Fruit fly (Drosophila melanogaster): ENCODE measurements around the gene cDIP.

The cDIP gene

DNA sequence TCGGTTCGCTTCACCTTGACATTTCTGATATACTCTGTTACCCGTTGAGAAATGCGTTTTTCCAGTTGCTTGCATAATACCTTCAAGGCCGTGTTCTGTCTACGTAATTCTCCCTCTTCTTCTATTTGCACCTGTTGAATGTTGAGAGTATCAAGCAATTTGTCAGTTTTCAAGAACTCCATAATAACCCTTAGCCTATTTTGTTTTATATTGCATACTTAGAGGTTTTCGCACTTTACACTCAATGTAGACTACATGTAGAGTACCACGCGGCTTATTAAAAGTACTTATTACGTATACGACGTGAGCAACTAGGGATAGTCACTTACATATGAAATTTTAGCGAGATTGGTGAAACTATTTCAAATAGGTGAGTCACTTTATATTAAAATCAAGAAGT is 42.2 kb upstream of the cDIP start:
- TF ChIP-seq YL-1 (GFP tag; optimal IDR thresholded peaks at IDR 0.05), result no peak
- TF ChIP-seq aop (GFP tag; IDR thresholded peaks at IDR 0.05), result no peak
- no peak for TF ChIP-seq fd64A (GFP tag; optimal IDR thresholded peaks at IDR 0.05)
- TF ChIP-seq nom (GFP tag; optimal IDR thresholded peaks at IDR 0.05), result no peak
- no peak for TF ChIP-seq HLH4C (GFP tag; IDR thresholded peaks at IDR 0.05; ENCODE audit: partially characterized antibody)
- TF ChIP-seq CG10462 (GFP tag; optimal IDR thresholded peaks at IDR 0.05), result no peak
- no peak for TF ChIP-seq en (GFP tag; optimal IDR thresholded peaks at IDR 0.05)
- TF ChIP-seq MESR4 (GFP tag; optimal IDR thresholded peaks at IDR 0.05), result no peak
- TF ChIP-seq CG11456 (GFP tag; IDR thresholded peaks at IDR 0.05), result no peak
- no peak for TF ChIP-seq ab (GFP tag; optimal IDR thresholded peaks at IDR 0.05)
- TF ChIP-seq Vsx1 (GFP tag; optimal IDR thresholded peaks at IDR 0.05), result peak; percentile 27
- no peak for TF ChIP-seq CG6272 (GFP tag; IDR thresholded peaks at IDR 0.05)
- no peak for TF ChIP-seq CG3065 (GFP tag; optimal IDR thresholded peaks at IDR 0.05)
- peak; percentile 57 for TF ChIP-seq kah (GFP tag; optimal IDR thresholded peaks at IDR 0.05)
- TF ChIP-seq lilli (GFP tag; optimal IDR thresholded peaks at IDR 0.05), result peak; percentile 2
- TF ChIP-seq shn (GFP tag; optimal IDR thresholded peaks at IDR 0.05), result no peak
- no peak for TF ChIP-seq pnt (GFP tag; optimal IDR thresholded peaks at IDR 0.05)
- no peak for TF ChIP-seq CG8944 (GFP tag; optimal IDR thresholded peaks at IDR 0.05)
- TF ChIP-seq bbx (GFP tag; IDR thresholded peaks at IDR 0.05; ENCODE audit: partially characterized antibody), result peak; percentile 41; the same call in 1 of the 2 replicates
- peak; percentile 15 for TF ChIP-seq CG17385 (GFP tag; optimal IDR thresholded peaks at IDR 0.05)
- peak; percentile 16 for TF ChIP-seq exex (tag; optimal IDR thresholded peaks at IDR 0.05)
- peak; percentile 23 for TF ChIP-seq CG12769 (tag; optimal IDR thresholded peaks at IDR 0.05)
- TF ChIP-seq vnd (GFP tag; IDR thresholded peaks at IDR 0.05; ENCODE audit: partially characterized antibody), result 0 out of 3 replicates have a peak, but pooled peaks have one; percentile 24
- no peak for TF ChIP-seq croc (GFP tag; conservative IDR thresholded peaks at IDR 0.05)
- TF ChIP-seq CG7372 (GFP tag; IDR thresholded peaks at IDR 0.05), result peak; percentile 51; the same call in 1 of the 2 replicates
- peak; percentile 65 for TF ChIP-seq D19A (tag; optimal IDR thresholded peaks at IDR 0.05)
- peak; percentile 77 for TF ChIP-seq Med (GFP tag)
- peak; percentile 69 for TF ChIP-seq CTCF (GFP tag; optimal IDR thresholded peaks at IDR 0.05)
- TF ChIP-seq CG1602 (GFP tag; optimal IDR thresholded peaks at IDR 0.05), result no peak
- TF ChIP-seq CG10979 (tag; optimal IDR thresholded peaks at IDR 0.05), result peak; percentile 37
- peak; percentile 48 for TF ChIP-seq HmgZ (tag; optimal IDR thresholded peaks at IDR 0.05)
- TF ChIP-seq pzg (GFP tag; optimal IDR thresholded peaks at IDR 0.05), result no peak
- no peak for TF ChIP-seq CG2712 (tag; optimal IDR thresholded peaks at IDR 0.05)
- TF ChIP-seq CG12104 (GFP tag; optimal IDR thresholded peaks at IDR 0.05), result no peak
- TF ChIP-seq knrl (GFP tag; IDR thresholded peaks at IDR 0.05; ENCODE audit: partially characterized antibody), result 0 out of 3 replicates have a peak, but pooled peaks have one; percentile 33
- peak; percentile 49 for TF ChIP-seq CG8290 (GFP tag; optimal IDR thresholded peaks at IDR 0.05)
- TF ChIP-seq CG8290 (tag; optimal IDR thresholded peaks at IDR 0.05), result peak; percentile 1 to 19
- TF ChIP-seq Ptx1 (GFP tag; IDR thresholded peaks at IDR 0.05), result no peak
- TF ChIP-seq CG7987 (GFP tag; optimal IDR thresholded peaks at IDR 0.05), result peak; percentile 32
- TF ChIP-seq danr (GFP tag; IDR thresholded peaks at IDR 0.05), result no peak
- no peak for TF ChIP-seq CG13775 (GFP tag; optimal IDR thresholded peaks at IDR 0.05)
- peak; percentile 97 for TF ChIP-seq CG9437 (GFP tag; optimal IDR thresholded peaks at IDR 0.05)
- TF ChIP-seq ftz-f1 (GFP tag; optimal IDR thresholded peaks at IDR 0.05), result peak; percentile 50
- TF ChIP-seq CG16863 (GFP tag; optimal IDR thresholded peaks at IDR 0.05), result no peak
- no peak for TF ChIP-seq CG3163 (GFP tag; optimal IDR thresholded peaks at IDR 0.05)
- TF ChIP-seq Hmx (GFP tag; optimal IDR thresholded peaks at IDR 0.05), result no peak
- peak; percentile 43 for TF ChIP-seq sens (GFP tag)
- TF ChIP-seq CG5245 (GFP tag; optimal IDR thresholded peaks at IDR 0.05), result no peak
- no peak for TF ChIP-seq ems (GFP tag; optimal IDR thresholded peaks at IDR 0.05)
- peak; percentile 48; the same call in 1 of the 2 replicates for TF ChIP-seq amos (GFP tag; IDR thresholded peaks at IDR 0.05; ENCODE audit: partially characterized antibody)
- TF ChIP-seq unc-4 (GFP tag; IDR thresholded peaks at IDR 0.05; ENCODE audit: partially characterized antibody), result no peak
- TF ChIP-seq nerfin-2 (GFP tag; IDR thresholded peaks at IDR 0.05; ENCODE audit: partially characterized antibody), result no peak

Data from whole organism, embryonic.